Fruit fly (Drosophila melanogaster) whole organism, embryonic: Measurements from ENCODE around the gene Lim3.

Experiments used
- Adf1 ChIP-seq: fragments of 200-800 bp; sonication (Bioruptor generic); IDR thresholded peaks from 2 replicates; pipeline ENCODE4 v1.3.6; 2022; ENCODE audit warnings: missing biosample characterization, missing genetic modification characterization
- Awh ChIP-seq: fragments of 200-800 bp; sonication (Bioruptor generic); IDR thresholded peaks from 2 replicates; pipeline ENCODE4, ENCODE4 v1.3.6; 2022; ENCODE audit warnings: missing biosample characterization, missing genetic modification characterization
- CG10147 ChIP-seq: fragments of 200-800 bp; sonication (Bioruptor generic); optimal IDR thresholded peaks from 2 replicates; lab custom pipeline; 2019; ENCODE audit warnings: missing biosample characterization, mild to moderate bottlenecking, missing genetic modification characterization, moderate library complexity
- CG10543 ChIP-seq: fragments of 200-800 bp; sonication (Bioruptor generic); optimal IDR thresholded peaks from 3 replicates; lab custom pipeline; 2017; ENCODE audit warnings: missing biosample characterization, mild to moderate bottlenecking, missing genetic modification characterization, moderate library complexity
- CG11560 ChIP-seq: fragments of 200-800 bp; sonication (Bioruptor generic); IDR thresholded peaks from 3 replicates; pipeline ENCODE4 v1.3.6; 2022; ENCODE audit warnings: missing biosample characterization, missing genetic modification characterization
- CG12155 ChIP-seq: fragments of 200-800 bp; sonication (Bioruptor generic); optimal IDR thresholded peaks from 3 replicates; lab custom pipeline; 2016; ENCODE audit warnings: missing biosample characterization, missing genetic modification characterization
- CG12391 ChIP-seq: fragments of 200-800 bp; sonication (Bioruptor generic); optimal IDR thresholded peaks from 3 replicates; lab custom pipeline; 2018; ENCODE audit warnings: missing biosample characterization, mild to moderate bottlenecking, missing genetic modification characterization, moderate library complexity
- CG14667 ChIP-seq: fragments of 200-800 bp; sonication (Bioruptor generic); IDR thresholded peaks from 2 replicates; pipeline ENCODE4 v1.3.6; 2022; ENCODE audit warnings: missing biosample characterization, missing genetic modification characterization
- CG14860 ChIP-seq: fragments of 200-800 bp; sonication (Bioruptor generic); IDR thresholded peaks from 3 replicates; pipeline ENCODE4 v1.3.6; 2022; ENCODE audit warnings: missing biosample characterization, missing genetic modification characterization; ENCODE audit not compliant: partially characterized antibody
- CG15696 ChIP-seq: fragments of 200-800 bp; sonication (Bioruptor generic); optimal IDR thresholded peaks from 2 replicates; lab custom pipeline; 2019; ENCODE audit warnings: missing biosample characterization, mild to moderate bottlenecking, missing genetic modification characterization, moderate library complexity
- CG16813 ChIP-seq: fragments of 200-800 bp; sonication (Bioruptor generic); IDR thresholded peaks from 3 replicates; pipeline ENCODE4 v1.3.6; 2022; ENCODE audit warnings: missing biosample characterization, missing genetic modification characterization; ENCODE audit not compliant: partially characterized antibody
- CG17829 ChIP-seq: fragments of 200-800 bp; optimal IDR thresholded peaks from 2 replicates; lab custom pipeline; 2019; ENCODE audit warnings: missing biosample characterization, mild to moderate bottlenecking, missing genetic modification characterization, moderate library complexity
- CG18599 ChIP-seq: fragments of 200-800 bp; sonication (Bioruptor generic); optimal IDR thresholded peaks from 3 replicates; lab custom pipeline; 2017; ENCODE audit warnings: missing biosample characterization, missing genetic modification characterization, mild to moderate bottlenecking, moderate library complexity, missing genetic modification reagents
- CG2116 ChIP-seq: fragments of 200-800 bp; sonication (Bioruptor generic); optimal IDR thresholded peaks from 3 replicates; lab custom pipeline; 2018; ENCODE audit warnings: missing biosample characterization, mild to moderate bottlenecking, missing genetic modification characterization
- CG30020 ChIP-seq: fragments of 200-800 bp; optimal IDR thresholded peaks from 2 replicates; lab custom pipeline; 2019; ENCODE audit warnings: missing biosample characterization, mild to moderate bottlenecking, missing genetic modification characterization, moderate library complexity
- CG5180 ChIP-seq: fragments of 200-800 bp; sonication (Bioruptor generic); optimal IDR thresholded peaks from 3 replicates; lab custom pipeline; 2017; ENCODE audit warnings: missing biosample characterization, missing genetic modification characterization, mild to moderate bottlenecking, moderate library complexity, missing genetic modification reagents
- CG6765 ChIP-seq: fragments of 200-800 bp; sonication (Bioruptor generic); optimal IDR thresholded peaks from 3 replicates; lab custom pipeline; 2017; ENCODE audit warnings: missing biosample characterization, mild to moderate bottlenecking, missing genetic modification characterization
- CG8765 ChIP-seq: fragments of 200-800 bp; sonication (Bioruptor generic); IDR thresholded peaks from 2 replicates; pipeline ENCODE4 v1.3.6; 2022; ENCODE audit warnings: missing biosample characterization, missing genetic modification characterization
- CG9609 ChIP-seq: fragments of 200-800 bp; sonication (Bioruptor generic); optimal IDR thresholded peaks from 3 replicates; lab custom pipeline; 2016; ENCODE audit warnings: missing biosample characterization, missing genetic modification characterization
- Dll ChIP-seq: fragments of 200-800 bp; sonication (Bioruptor generic); IDR thresholded peaks from 4 replicates; pipeline ENCODE4 v1.3.6; 2022; ENCODE audit warnings: missing biosample characterization, missing genetic modification characterization; ENCODE audit not compliant: partially characterized antibody
- Fer1 ChIP-seq: fragments of 200-800 bp; sonication (Bioruptor generic); optimal IDR thresholded peaks from 2 replicates; lab custom pipeline; 2017; ENCODE audit warnings: missing biosample characterization, mild to moderate bottlenecking, missing genetic modification characterization
- HLH4C ChIP-seq: fragments of 200-800 bp; sonication (Bioruptor generic); IDR thresholded peaks from 3 replicates; pipeline ENCODE4 v1.3.6; 2022; ENCODE audit warnings: missing biosample characterization, missing genetic modification characterization; ENCODE audit not compliant: partially characterized antibody
- HmgD ChIP-seq: fragments of 200-800 bp; sonication (Bioruptor generic); optimal IDR thresholded peaks from 3 replicates; lab custom pipeline; 2016; ENCODE audit warnings: missing biosample characterization, missing genetic modification characterization
- HmgZ ChIP-seq: fragments of 200-800 bp; sonication (Bioruptor generic); optimal IDR thresholded peaks from 2 replicates; lab custom pipeline; 2018; ENCODE audit warnings: missing biosample characterization, mild to moderate bottlenecking, missing genetic modification characterization
- Jarid2 ChIP-seq: fragments of 200-800 bp; sonication (Bioruptor generic); optimal IDR thresholded peaks from 3 replicates; lab custom pipeline; 2017; ENCODE audit warnings: mild to moderate bottlenecking, missing biosample characterization, missing genetic modification reagents, missing genetic modification characterization
- Lhr ChIP-seq: fragments of 200-800 bp; sonication (Bioruptor generic); optimal IDR thresholded peaks from 3 replicates; lab custom pipeline; 2017; ENCODE audit warnings: mild to moderate bottlenecking, missing biosample characterization, missing genetic modification reagents, missing genetic modification characterization
- MESR4 ChIP-seq: fragments of 200-800 bp; sonication (Bioruptor generic); optimal IDR thresholded peaks from 2 replicates; lab custom pipeline; 2018; ENCODE audit warnings: missing biosample characterization, mild to moderate bottlenecking, missing genetic modification characterization, moderate library complexity
- Med ChIP-seq: fragments of 200-800 bp; sonication (Bioruptor generic); peaks from one replicate; lab custom pipeline; 2016; ENCODE audit warnings: missing biosample characterization, missing genetic modification characterization, mild to moderate bottlenecking, inconsistent platforms, moderate library complexity
- Nf-YC ChIP-seq: fragments of 200-800 bp; optimal IDR thresholded peaks from 3 replicates; lab custom pipeline; 2019; ENCODE audit warnings: missing biosample characterization, mild to moderate bottlenecking, missing genetic modification characterization, moderate library complexity
- Sin3A ChIP-seq: fragments of >200 bp; optimal IDR thresholded peaks from 2 replicates; lab custom pipeline; 2018
- Spps ChIP-seq: fragments of 200-800 bp; sonication (Bioruptor generic); optimal IDR thresholded peaks from 2 replicates; lab custom pipeline; 2018; ENCODE audit warnings: missing biosample characterization, mild to moderate bottlenecking, missing genetic modification characterization
- ci ChIP-seq: fragments of 200-800 bp; sonication (Bioruptor generic); IDR thresholded peaks from 3 replicates; pipeline ENCODE4 v1.3.6; 2022; ENCODE audit warnings: missing biosample characterization, missing genetic modification characterization
- dm ChIP-seq: fragments of 200-800 bp; sonication (Bioruptor generic); optimal IDR thresholded peaks from 3 replicates; lab custom pipeline; 2016; ENCODE audit warnings: missing biosample characterization, missing genetic modification characterization
- fu2 ChIP-seq: fragments of 200-800 bp; sonication (Bioruptor generic); optimal IDR thresholded peaks from 2 replicates; lab custom pipeline; 2016; ENCODE audit warnings: missing biosample characterization, missing genetic modification characterization
- gcm ChIP-seq: fragments of 200-800 bp; sonication (Bioruptor generic); optimal IDR thresholded peaks from 2 replicates; lab custom pipeline; 2019; ENCODE audit warnings: missing biosample characterization, mild to moderate bottlenecking, missing genetic modification characterization, moderate library complexity
- gfzf ChIP-seq: fragments of 200-800 bp; sonication (Bioruptor generic); optimal IDR thresholded peaks from 2 replicates; lab custom pipeline; 2016; ENCODE audit warnings: missing biosample characterization, mild to moderate bottlenecking, missing genetic modification characterization, moderate library complexity
- insv ChIP-seq, 2 experiments: fragments of 200-800 bp; sonication (Bioruptor generic); optimal IDR thresholded peaks; 3 replicates each; lab custom pipeline; 2016 to 2018; ENCODE audit warnings: missing biosample characterization in 2 of 2, missing genetic modification characterization in 2 of 2
- klu ChIP-seq: fragments of 200-800 bp; sonication (Bioruptor generic); IDR thresholded peaks from 2 replicates; pipeline ENCODE4 v1.3.6; 2022; ENCODE audit warnings: missing biosample characterization, missing genetic modification characterization
- knrl ChIP-seq: fragments of 200-800 bp; sonication (Bioruptor generic); IDR thresholded peaks from 3 replicates; pipeline ENCODE4 v1.3.6; 2022; ENCODE audit warnings: missing biosample characterization, missing genetic modification characterization; ENCODE audit not compliant: partially characterized antibody
- maf-S ChIP-seq: fragments of 200-800 bp; sonication (Bioruptor generic); optimal IDR thresholded peaks from 2 replicates; lab custom pipeline; 2016; ENCODE audit warnings: missing biosample characterization, missing genetic modification characterization
- mam ChIP-seq: fragments of 200-800 bp; sonication (Bioruptor generic); optimal IDR thresholded peaks from 3 replicates; lab custom pipeline; 2016; ENCODE audit warnings: missing biosample characterization, missing genetic modification characterization
- nmo ChIP-seq: fragments of 200-800 bp; sonication (Bioruptor generic); optimal IDR thresholded peaks from 2 replicates; lab custom pipeline; 2018; ENCODE audit warnings: missing biosample characterization, mild to moderate bottlenecking, missing genetic modification characterization, moderate library complexity
- nom ChIP-seq: fragments of 200-800 bp; sonication (Bioruptor generic); optimal IDR thresholded peaks from 2 replicates; lab custom pipeline; 2017; ENCODE audit warnings: missing biosample characterization, missing genetic modification characterization, mild to moderate bottlenecking, moderate library complexity, missing genetic modification reagents
- phol ChIP-seq: fragments of 200-800 bp; sonication (Bioruptor generic); optimal IDR thresholded peaks from 3 replicates; lab custom pipeline; 2018; ENCODE audit warnings: missing biosample characterization, mild to moderate bottlenecking, missing genetic modification characterization, moderate library complexity
- sc ChIP-seq, 3 experiments: fragments of >200 bp in 2 of 3; fragments of 200-800 bp in 1 of 3; sonication (Bioruptor generic) in 1 of 3; optimal IDR thresholded peaks; 2 replicates in 2 of 3; 3 replicates in 1 of 3; lab custom pipeline; 2017; ENCODE audit warnings: mild to moderate bottlenecking in 1 of 3, missing biosample characterization in 1 of 3, missing genetic modification characterization in 1 of 3, missing genetic modification reagents in 1 of 3
- sr ChIP-seq: fragments of 200-800 bp; sonication (Bioruptor generic); IDR thresholded peaks from 3 replicates; pipeline ENCODE4 v1.3.6; 2022; ENCODE audit warnings: missing biosample characterization, missing genetic modification characterization
- trem ChIP-seq: fragments of 200-800 bp; optimal IDR thresholded peaks from 3 replicates; lab custom pipeline; 2019; ENCODE audit warnings: missing biosample characterization, mild to moderate bottlenecking, missing genetic modification characterization, moderate library complexity
- z ChIP-seq: fragments of 200-800 bp; sonication (Bioruptor generic); IDR thresholded peaks from 3 replicates; pipeline ENCODE4 v1.3.6; 2022; ENCODE audit warnings: missing biosample characterization, missing genetic modification characterization

The Lim3 gene

dm6 chr2L:19053860-19054515 is 54.2 kb downstream of the Lim3 start, which contains the start of gene CG10492 (continued):
- TF ChIP-seq nom (peak; percentile 28), CG16813 (GFP tag; lab: Robert Waterston, UW) (peak; percentile 46; the same call in 2 of the 3 replicates), HLH4C (GFP tag; lab: Robert Waterston, UW) (peak; percentile 27; the same call in 1 of the 3 replicates), CG10543 (GFP tag; lab: Kevin White, UChicago) (peak; percentile 28), CG12391 (tag; lab: Kevin White, UChicago) (peak; percentile 7), CG14860 (GFP tag; lab: Robert Waterston, UW) (no peak), insv (GFP tag; optimal IDR thresholded peaks at IDR 0.05; lab: Kevin White, UChicago) (peak in 1 of 2 experiments; percentile 32), CG12155 (GFP tag; lab: Kevin White, UChicago) (peak; percentile 100), z (GFP tag; lab: Robert Waterston, UW) (0 out of 3 replicates have a peak, but pooled peaks have one; percentile 14), Nf-YC (peak; percentile 44), HmgD (GFP tag; lab: Kevin White, UChicago) (no peak), Med (peak; percentile 60), MESR4 (GFP tag; lab: Kevin White, UChicago) (peak; percentile 92), trem (tag; lab: Kevin White, UChicago) (peak; percentile 90), Adf1 (peak; percentile 84), sc (optimal IDR thresholded peaks at IDR 0.05; lab: Kevin White, UChicago) (no peak), sc (GFP tag; optimal IDR thresholded peaks at IDR 0.05; lab: Kevin White, UChicago) (no peak), Sin3A (lab: Kevin White, UChicago) (peak; percentile 88), mam (GFP tag; lab: Kevin White, UChicago) (no peak), CG8765 (peak; percentile 19; the same call in 1 of the 2 replicates), maf-S (GFP tag; lab: Kevin White, UChicago) (no peak), CG30020 (tag; lab: Kevin White, UChicago) (peak; percentile 49), CG18599 (GFP tag; lab: Kevin White, UChicago) (no peak), nmo (GFP tag; lab: Kevin White, UChicago) (peak; percentile 45), CG14667 (GFP tag; lab: Robert Waterston, UW) (no peak), dm (GFP tag; lab: Kevin White, UChicago) (peak; percentile 60), Lhr (GFP tag; lab: Kevin White, UChicago) (peak; percentile 84), Spps (tag; lab: Kevin White, UChicago) (no peak), CG15696 (tag; lab: Kevin White, UChicago) (no peak), CG17829 (tag; lab: Kevin White, UChicago) (peak; percentile 23), CG5180 (GFP tag; lab: Kevin White, UChicago) (no peak), CG2116 (peak; percentile 63), gcm (GFP tag; lab: Kevin White, UChicago) (no peak), Awh (GFP tag; lab: Robert Waterston, UW) (no peak), klu (GFP tag; lab: Robert Waterston, UW) (peak; percentile 39; the same call in 1 of the 2 replicates), fu2 (GFP tag; lab: Kevin White, UChicago) (no peak), CG9609 (GFP tag; lab: Kevin White, UChicago) (no peak), gfzf (GFP tag; lab: Kevin White, UChicago) (peak; percentile 91), HmgZ (tag; lab: Kevin White, UChicago) (peak; percentile 15), Dll (0 out of 4 replicates have a peak, but pooled peaks have one; percentile 39), CG11560 (tag; lab: Robert Waterston, UW) (no peak), ci (peak; percentile 49; the same call in 1 of the 3 replicates), CG10147 (no peak), CG6765 (GFP tag; lab: Kevin White, UChicago) (no peak), sr (GFP tag; lab: Robert Waterston, UW) (peak; percentile 29; the same call in 1 of the 3 replicates), knrl (0 out of 3 replicates have a peak, but pooled peaks have one; percentile 33), Fer1 (GFP tag; lab: Kevin White, UChicago) (peak; percentile 24), phol (tag; lab: Kevin White, UChicago) (peak; percentile 62), Jarid2 (GFP tag; lab: Kevin White, UChicago) (no peak)
